Fruit fly (Drosophila melanogaster) whole organism: ENCODE measurements around the gene edin.

Experiments used
- CG8478 ChIP-seq: fragments of >200 bp; optimal IDR thresholded peaks from 2 replicates; lab custom pipeline; 2018; ENCODE audit warnings: inconsistent platforms
- Dll ChIP-seq: fragments of >200 bp; optimal IDR thresholded peaks from 2 replicates; lab custom pipeline; 2017
- EcR ChIP-seq, 2 experiments: fragments of >200 bp; optimal IDR thresholded peaks; 2 replicates each; lab custom pipeline; 2017; ENCODE audit warnings: missing biosample characterization in 2 of 2, missing genetic modification characterization in 2 of 2, missing genetic modification reagents in 2 of 2
- pan ChIP-seq: fragments of >200 bp; optimal IDR thresholded peaks from 2 replicates; lab custom pipeline; 2017
- psq ChIP-seq: fragments of >200 bp; optimal IDR thresholded peaks from 2 replicates; lab custom pipeline; 2017
- usp ChIP-seq: fragments of >200 bp; optimal IDR thresholded peaks from 2 replicates; lab custom pipeline; 2017; ENCODE audit warnings: missing biosample characterization, missing genetic modification characterization, mixed read lengths

Gene edin

dm6 chr3L:17496012-17496411, 1.3 kb downstream of the edin start:
- TF ChIP-seq psq (lab: Kevin White, UChicago) (no peak), Dll (lab: Kevin White, UChicago) (no peak), usp (GFP tag; lab: Kevin White, UChicago) (no peak), CG8478 (no peak), pan (lab: Kevin White, UChicago) (no peak), EcR (GFP tag; optimal IDR thresholded peaks at IDR 0.05; lab: Kevin White, UChicago) (no peak)

dm6 chr3L:17496871-17497492, 2.3 kb downstream of the edin start:
- TF ChIP-seq Dll (lab: Kevin White, UChicago) (no peak), psq (lab: Kevin White, UChicago) (no peak), EcR (GFP tag; optimal IDR thresholded peaks at IDR 0.05; lab: Kevin White, UChicago) (no peak), CG8478 (no peak), pan (lab: Kevin White, UChicago) (no peak), usp (GFP tag; lab: Kevin White, UChicago) (no peak)

dm6 chr3L:17497969-17498368, 3.3 kb downstream of the edin start:
- TF ChIP-seq CG8478 (no peak), psq (lab: Kevin White, UChicago) (no peak), Dll (lab: Kevin White, UChicago) (no peak), EcR (GFP tag; optimal IDR thresholded peaks at IDR 0.05; lab: Kevin White, UChicago) (no peak), usp (GFP tag; lab: Kevin White, UChicago) (no peak), pan (lab: Kevin White, UChicago) (no peak)

dm6 chr3L:17498952-17499710, 4.5 kb downstream of the edin start:
- TF ChIP-seq usp (GFP tag; lab: Kevin White, UChicago) (no peak), EcR (GFP tag; optimal IDR thresholded peaks at IDR 0.05; lab: Kevin White, UChicago) (peak in 1 of 2 experiments; percentile 88), psq (lab: Kevin White, UChicago) (no peak)

- no peak for TF ChIP-seq usp (GFP tag; lab: Kevin White, UChicago)
- peak in 1 of 2 experiments; percentile 87 for TF ChIP-seq EcR (GFP tag; optimal IDR thresholded peaks at IDR 0.05; lab: Kevin White, UChicago)
Observed at dm6 chr3L:17500315-17500985, 5.8 kb downstream of the edin start.

dm6 chr3L:17502235-17502634, 7.6 kb downstream of the edin start:
- TF ChIP-seq pan (lab: Kevin White, UChicago) = no peak
- TF ChIP-seq EcR (GFP tag; optimal IDR thresholded peaks at IDR 0.05; lab: Kevin White, UChicago) = no peak
- no peak for TF ChIP-seq psq (lab: Kevin White, UChicago)
- no peak for TF ChIP-seq Dll (lab: Kevin White, UChicago)
- no peak for TF ChIP-seq CG8478
- no peak for TF ChIP-seq usp (GFP tag; lab: Kevin White, UChicago)

- no peak for TF ChIP-seq pan (lab: Kevin White, UChicago)
Observed at dm6 chr3L:17504538-17504937, 9.9 kb downstream of the edin start.

- TF ChIP-seq CG8478 (no peak), psq (lab: Kevin White, UChicago) (no peak), EcR (GFP tag; optimal IDR thresholded peaks at IDR 0.05; lab: Kevin White, UChicago) (no peak), pan (lab: Kevin White, UChicago) (no peak), usp (GFP tag; lab: Kevin White, UChicago) (no peak)
Observed at dm6 chr3L:17506005-17506760, 11.5 kb downstream of the edin start.

- TF ChIP-seq usp (GFP tag; lab: Kevin White, UChicago) (no peak), EcR (GFP tag; optimal IDR thresholded peaks at IDR 0.05; lab: Kevin White, UChicago) (no peak), Dll (lab: Kevin White, UChicago) (no peak), pan (lab: Kevin White, UChicago) (no peak), CG8478 (no peak), psq (lab: Kevin White, UChicago) (no peak)
Observed at dm6 chr3L:17506830-17507229, 12.2 kb downstream of the edin start.

dm6 chr3L:17513492-17513891, 18.8 kb downstream of the edin start:
- TF ChIP-seq EcR (GFP tag; optimal IDR thresholded peaks at IDR 0.05; lab: Kevin White, UChicago) (no peak), pan (lab: Kevin White, UChicago) (no peak), psq (lab: Kevin White, UChicago) (no peak), Dll (lab: Kevin White, UChicago) (no peak), usp (GFP tag; lab: Kevin White, UChicago) (no peak), CG8478 (no peak)

dm6 chr3L:17513893-17514616, 19.4 kb downstream of the edin start, which contains the start of the genes U4-U6-60K and CG7564:
Gene U4-U6-60K (minus strand): TSS chr3L:17513912.
Gene CG7564 (plus strand): TSS chr3L:17514298.
- no peak for TF ChIP-seq psq (lab: Kevin White, UChicago)
- TF ChIP-seq Dll (lab: Kevin White, UChicago) = no peak
- TF ChIP-seq CG8478 = no peak
- no peak for TF ChIP-seq usp (GFP tag; lab: Kevin White, UChicago)
